Worm (Caenorhabditis elegans) whole organism, young adult: ENCODE measurements around the gene malt-1.

Source experiments
- C17E4.6 ChIP-seq: fragments of 200-800 bp; sonication (Bioruptor generic); IDR thresholded peaks from 2 replicates; pipeline ENCODE4 v1.3.6; 2022; ENCODE audit warnings: missing genetic modification reagents, missing genetic modification characterization, missing compliant biosample characterization
- F23B12.7 ChIP-seq: sonication (generic microtip); optimal IDR thresholded peaks from 2 replicates; lab custom pipeline; 2017; ENCODE audit warnings: missing genetic modification characterization, mild to moderate bottlenecking, missing compliant biosample characterization, antibody characterized with exemption, moderate library complexity; ENCODE audit not compliant: insufficient read depth
- F57C9.4 ChIP-seq: sonication (generic microtip); optimal IDR thresholded peaks from 2 replicates; lab custom pipeline; 2017; ENCODE audit warnings: mild to moderate bottlenecking, missing genetic modification characterization, missing compliant biosample characterization
- K12H6.12 ChIP-seq: fragments of 200-800 bp; sonication (Bioruptor generic); optimal IDR thresholded peaks from 2 replicates; lab custom pipeline; 2018; ENCODE audit warnings: mild to moderate bottlenecking, missing genetic modification characterization, missing compliant biosample characterization
- Y56A3A.18 ChIP-seq: fragments of 200-800 bp; sonication (Bioruptor generic); IDR thresholded peaks from 2 replicates; pipeline ENCODE4 v1.3.6; 2022; ENCODE audit warnings: missing genetic modification reagents, missing genetic modification characterization, missing compliant biosample characterization
- attf-5 ChIP-seq: fragments of 200-800 bp; sonication (Bioruptor generic); optimal IDR thresholded peaks from 2 replicates; lab custom pipeline; 2018; ENCODE audit warnings: mild to moderate bottlenecking, missing genetic modification characterization, missing compliant biosample characterization
- cebp-1 ChIP-seq, 2 experiments: fragments of 200-800 bp in 1 of 2; sonication (Bioruptor generic) in 1 of 2; sonication (generic microtip) in 1 of 2; IDR thresholded peaks in 1 of 2; optimal IDR thresholded peaks in 1 of 2; 2 replicates each; pipeline versions ENCODE4 v1.3.6 to Lab custom; 2017 to 2022; ENCODE audit warnings: missing compliant biosample characterization in 2 of 2, missing genetic modification characterization in 2 of 2, mild to moderate bottlenecking in 1 of 2, missing genetic modification reagents in 1 of 2, moderate library complexity in 1 of 2
- ceh-100 ChIP-seq: fragments of 200-800 bp; sonication (Bioruptor generic); IDR thresholded peaks from 2 replicates; pipeline ENCODE4 v1.3.6; 2022; ENCODE audit warnings: missing genetic modification reagents, missing genetic modification characterization, missing compliant biosample characterization
- ceh-27 ChIP-seq: fragments of 200-800 bp; sonication (Bioruptor generic); optimal IDR thresholded peaks from 2 replicates; lab custom pipeline; 2018; ENCODE audit warnings: mild to moderate bottlenecking, missing genetic modification characterization, moderate library complexity, missing compliant biosample characterization
- ceh-40 ChIP-seq: fragments of 200-800 bp; sonication (Bioruptor generic); IDR thresholded peaks from 2 replicates; pipeline ENCODE4 v1.3.6; 2022; ENCODE audit warnings: missing genetic modification characterization, missing compliant biosample characterization
- ceh-91 ChIP-seq: fragments of 200-800 bp; sonication (Bioruptor generic); IDR thresholded peaks from 2 replicates; pipeline ENCODE4 v1.3.6; 2022; ENCODE audit warnings: missing genetic modification reagents, missing genetic modification characterization, missing compliant biosample characterization
- dpff-1 ChIP-seq: sonication (generic microtip); optimal IDR thresholded peaks from 2 replicates; lab custom pipeline; 2017; ENCODE audit warnings: mild to moderate bottlenecking, missing genetic modification characterization, missing compliant biosample characterization
- ekl-4 ChIP-seq: fragments of 200-800 bp; sonication (Bioruptor generic); IDR thresholded peaks from 2 replicates; pipeline ENCODE4 v1.3.6; 2022; ENCODE audit warnings: missing genetic modification reagents, missing genetic modification characterization, missing compliant biosample characterization
- hmg-1.2 ChIP-seq: fragments of 200-800 bp; sonication (Bioruptor generic); IDR thresholded peaks from 2 replicates; pipeline ENCODE4 v1.3.6; 2022; ENCODE audit warnings: missing genetic modification reagents, missing genetic modification characterization, missing compliant biosample characterization
- hmg-20 ChIP-seq: fragments of 200-800 bp; sonication (Bioruptor generic); IDR thresholded peaks from 2 replicates; pipeline ENCODE4 v1.3.6; 2022; ENCODE audit warnings: missing genetic modification reagents, missing genetic modification characterization, missing compliant biosample characterization
- lag-1 ChIP-seq: fragments of 200-800 bp; sonication (Bioruptor generic); IDR thresholded peaks from 2 replicates; pipeline ENCODE4 v1.3.6; 2022; ENCODE audit warnings: missing genetic modification reagents, missing genetic modification characterization, missing compliant biosample characterization
- lin-35 ChIP-seq, 3 experiments: fragments of 150-350 bp in 2 of 3; sonication (generic microtip) in 1 of 3; optimal IDR thresholded peaks; 2 replicates each; lab custom pipeline; 2014 to 2018; ENCODE audit warnings: missing biosample characterization in 3 of 3, missing genetic modification characterization in 3 of 3, missing genetic modification reagents in 3 of 3
- lin-54 ChIP-seq: fragments of 200-800 bp; sonication (Bioruptor generic); optimal IDR thresholded peaks from 2 replicates; lab custom pipeline; 2018; ENCODE audit warnings: mild to moderate bottlenecking, missing genetic modification characterization, missing compliant biosample characterization
- lir-1 ChIP-seq: fragments of 200-800 bp; sonication (Bioruptor generic); conservative IDR thresholded peaks from 2 replicates; pipeline ENCODE4 v1.3.6; 2022; ENCODE audit warnings: missing genetic modification reagents, missing genetic modification characterization, missing compliant biosample characterization
- lsy-27 ChIP-seq: sonication (generic microtip); optimal IDR thresholded peaks from 2 replicates; lab custom pipeline; 2017; ENCODE audit warnings: missing genetic modification characterization, mild to moderate bottlenecking, missing compliant biosample characterization, antibody characterized with exemption, missing genotype, borderline replicate concordance; ENCODE audit not compliant: insufficient read depth
- madf-3 ChIP-seq: fragments of 200-800 bp; sonication (Bioruptor generic); IDR thresholded peaks from 2 replicates; pipeline ENCODE4 v1.3.6; 2022; ENCODE audit warnings: missing genetic modification reagents, missing genetic modification characterization, missing compliant biosample characterization
- madf-8 ChIP-seq: fragments of 200-800 bp; sonication (Bioruptor generic); conservative IDR thresholded peaks from 2 replicates; pipeline ENCODE4 v1.3.6; 2022; ENCODE audit warnings: missing genetic modification reagents, missing genetic modification characterization, missing compliant biosample characterization
- nfyb-1 ChIP-seq: fragments of 200-800 bp; sonication (Bioruptor generic); IDR thresholded peaks from 2 replicates; pipeline ENCODE4 v1.3.6; 2022; ENCODE audit warnings: missing genetic modification reagents, missing genetic modification characterization, missing compliant biosample characterization
- nhr-27 ChIP-seq: fragments of 200-800 bp; sonication (Bioruptor generic); optimal IDR thresholded peaks from 2 replicates; lab custom pipeline; 2018; ENCODE audit warnings: mild to moderate bottlenecking, missing genetic modification characterization, moderate library complexity, missing compliant biosample characterization
- nhr-80 ChIP-seq: sonication (generic microtip); optimal IDR thresholded peaks from 2 replicates; lab custom pipeline; 2016; ENCODE audit warnings: missing genetic modification characterization, missing compliant biosample characterization
- repo-1 ChIP-seq: sonication (generic microtip); optimal IDR thresholded peaks from 2 replicates; lab custom pipeline; 2017; ENCODE audit warnings: mild to moderate bottlenecking, missing genetic modification characterization, missing compliant biosample characterization
- sea-2 ChIP-seq: fragments of 200-800 bp; sonication (Bioruptor generic); IDR thresholded peaks from 2 replicates; pipeline ENCODE4 v1.3.6; 2022; ENCODE audit warnings: missing genetic modification characterization, missing compliant biosample characterization
- snpc-1.3 ChIP-seq: sonication (generic microtip); optimal IDR thresholded peaks from 2 replicates; lab custom pipeline; 2017; ENCODE audit warnings: missing genetic modification characterization, mild to moderate bottlenecking, missing compliant biosample characterization, antibody characterized with exemption, moderate library complexity, missing genotype, missing genetic modification reagents; ENCODE audit not compliant: insufficient read depth
- snpc-3.4 ChIP-seq: sonication (generic microtip); optimal IDR thresholded peaks from 2 replicates; lab custom pipeline; 2017; ENCODE audit warnings: missing genetic modification characterization, mild to moderate bottlenecking, missing compliant biosample characterization, antibody characterized with exemption, moderate library complexity, missing genotype, missing genetic modification reagents
- somi-1 ChIP-seq: fragments of 200-800 bp; sonication (Bioruptor generic); optimal IDR thresholded peaks from 2 replicates; lab custom pipeline; 2018; ENCODE audit warnings: mild to moderate bottlenecking, missing genetic modification characterization, missing compliant biosample characterization
- ztf-28 ChIP-seq: fragments of 200-800 bp; sonication (Bioruptor generic); IDR thresholded peaks from 2 replicates; pipeline ENCODE4 v1.3.6; 2022; ENCODE audit warnings: missing genetic modification reagents, missing genetic modification characterization, missing compliant biosample characterization

malt-1 gene

ce11 chrII:6936528-6936927, 14.6 kb downstream of the malt-1 start:
- peak; percentile 38 for TF ChIP-seq nhr-80 (tag; lab: Kevin White, UChicago)
- TF ChIP-seq F57C9.4 = no peak
- TF ChIP-seq, all 124 proteins: peak for 1

- peak; percentile 2 for TF ChIP-seq nhr-80 (tag; lab: Kevin White, UChicago)
- no peak for TF ChIP-seq hmg-20 (GFP tag; lab: Robert Waterston, UW)
Measured at ce11 chrII:6935975-6936374, 15.1 kb downstream of the malt-1 start.

ce11 chrII:6934729-6935128, 16.4 kb downstream of the malt-1 start:
- TF ChIP-seq ceh-91 = no peak
- no peak for TF ChIP-seq sea-2 (GFP tag; lab: Robert Waterston, UW)

ce11 chrII:6932978-6933377, 18.1 kb downstream of the malt-1 start:
- TF ChIP-seq nhr-80 (tag; lab: Kevin White, UChicago) (peak; percentile 11), lsy-27 (tag; lab: Kevin White, UChicago) (no peak), ceh-91 (no peak), C17E4.6 (GFP tag; lab: Robert Waterston, UW) (no peak), K12H6.12 (tag; lab: Kevin White, UChicago) (no peak)

ce11 chrII:6930072-6930471, 21.0 kb downstream of the malt-1 start:
- peak; percentile 17; the same call in 1 of the 2 replicates for TF ChIP-seq hmg-1.2
- peak; percentile 10 for TF ChIP-seq nhr-80 (tag; lab: Kevin White, UChicago)
- no peak for TF ChIP-seq repo-1 (tag; lab: Kevin White, UChicago)
- no peak for TF ChIP-seq nhr-27 (tag; lab: Kevin White, UChicago)
- no peak for TF ChIP-seq cebp-1 (GFP tag; IDR thresholded peaks at IDR 0.05; lab: Robert Waterston, UW)
- TF ChIP-seq cebp-1 (tag; optimal IDR thresholded peaks at IDR 0.05; lab: Kevin White, UChicago) = peak; percentile 61

ce11 chrII:6928416-6928815, 22.7 kb downstream of the malt-1 start, which contains the start of gene flcn-1:
flcn-1 (plus strand) TSS chrII:6928763.
- no peak for TF ChIP-seq somi-1
- no peak for TF ChIP-seq lin-54 (GFP tag; lab: Kevin White, UChicago)
- TF ChIP-seq madf-8 (GFP tag; lab: Robert Waterston, UW) = no peak
- peak; percentile 25; the same call in 1 of the 2 replicates for TF ChIP-seq nfyb-1 (GFP tag; lab: Robert Waterston, UW)
- peak; percentile 17 for TF ChIP-seq ceh-27
- TF ChIP-seq ztf-28 = no peak
- TF ChIP-seq lin-35 (GFP tag; optimal IDR thresholded peaks at IDR 0.05; lab: Kevin White, UChicago) = peak in 1 of 3 experiments; percentile 44
- TF ChIP-seq madf-3 (GFP tag; lab: Robert Waterston, UW) = no peak
- peak; percentile 62; the same call in 1 of the 2 replicates for TF ChIP-seq hmg-1.2
- no peak for TF ChIP-seq cebp-1 (GFP tag; IDR thresholded peaks at IDR 0.05; lab: Robert Waterston, UW)
- peak; percentile 38 for TF ChIP-seq cebp-1 (tag; optimal IDR thresholded peaks at IDR 0.05; lab: Kevin White, UChicago)
- TF ChIP-seq nhr-27 (tag; lab: Kevin White, UChicago) = no peak
- TF ChIP-seq F23B12.7 = no peak
- TF ChIP-seq attf-5 = peak; percentile 22
- no peak for TF ChIP-seq ekl-4
- peak; percentile 2 for TF ChIP-seq nhr-80 (tag; lab: Kevin White, UChicago)

ce11 chrII:6927603-6928002, 23.5 kb downstream of the malt-1 start, which contains the start of gene F22D3.4:
F22D3.4 (minus strand) TSS chrII:6927603.
- TF ChIP-seq snpc-3.4 (tag; lab: Kevin White, UChicago) (no peak), nhr-80 (tag; lab: Kevin White, UChicago) (peak; percentile 43), ceh-100 (GFP tag; lab: Robert Waterston, UW) (no peak), lag-1 (GFP tag; lab: Robert Waterston, UW) (no peak), Y56A3A.18 (no peak), ceh-40 (GFP tag; lab: Robert Waterston, UW) (no peak), lir-1 (GFP tag; lab: Robert Waterston, UW) (no peak), dpff-1 (tag; lab: Kevin White, UChicago) (no peak), snpc-1.3 (no peak)
